Fruit fly (Drosophila melanogaster) whole organism, embryonic: ENCODE data around the gene Set1.

Experiments
- ATbp ChIP-seq: fragments of 200-800 bp; sonication (Bioruptor generic); optimal IDR thresholded peaks from 2 replicates; lab custom pipeline; 2017; ENCODE audit warnings: missing biosample characterization, mild to moderate bottlenecking, missing genetic modification characterization, missing genetic modification reagents
- Asciz ChIP-seq: fragments of 200-800 bp; sonication (Bioruptor generic); optimal IDR thresholded peaks from 2 replicates; lab custom pipeline; 2017; ENCODE audit warnings: missing biosample characterization, mild to moderate bottlenecking, missing genetic modification characterization, missing genetic modification reagents
- CG10274 ChIP-seq: fragments of 200-800 bp; sonication (Bioruptor generic); optimal IDR thresholded peaks from 3 replicates; lab custom pipeline; 2017; ENCODE audit warnings: missing biosample characterization, mild to moderate bottlenecking, missing genetic modification characterization
- CG10565 ChIP-seq: fragments of 200-800 bp; sonication (Bioruptor generic); optimal IDR thresholded peaks from 3 replicates; lab custom pipeline; 2016; ENCODE audit warnings: missing biosample characterization, mild to moderate bottlenecking, missing genetic modification characterization
- CG14667 ChIP-seq: fragments of 200-800 bp; sonication (Bioruptor generic); IDR thresholded peaks from 2 replicates; pipeline ENCODE4 v1.3.6; 2022; ENCODE audit warnings: missing biosample characterization, missing genetic modification characterization
- CG15514 ChIP-seq: fragments of 200-800 bp; sonication (Bioruptor generic); optimal IDR thresholded peaks from 3 replicates; lab custom pipeline; 2017; ENCODE audit warnings: missing biosample characterization, missing genetic modification characterization, mild to moderate bottlenecking, moderate library complexity, missing genetic modification reagents
- CG1603 ChIP-seq: fragments of 200-800 bp; sonication (Bioruptor generic); optimal IDR thresholded peaks from 2 replicates; lab custom pipeline; 2019; ENCODE audit warnings: missing biosample characterization, mild to moderate bottlenecking, missing genetic modification characterization, moderate library complexity
- CG17361 ChIP-seq: fragments of 200-800 bp; sonication (Bioruptor generic); IDR thresholded peaks from 3 replicates; pipeline ENCODE4 v1.3.6; 2022; ENCODE audit warnings: missing biosample characterization, missing genetic modification characterization
- CG18011 ChIP-seq: fragments of 200-800 bp; sonication (Bioruptor generic); optimal IDR thresholded peaks from 2 replicates; lab custom pipeline; 2017; ENCODE audit warnings: missing biosample characterization, missing genetic modification characterization, mild to moderate bottlenecking, moderate library complexity, missing genotype
- CG2116 ChIP-seq: fragments of 200-800 bp; sonication (Bioruptor generic); optimal IDR thresholded peaks from 3 replicates; lab custom pipeline; 2018; ENCODE audit warnings: missing biosample characterization, mild to moderate bottlenecking, missing genetic modification characterization
- CG2712 ChIP-seq: fragments of 200-800 bp; optimal IDR thresholded peaks from 3 replicates; lab custom pipeline; 2019; ENCODE audit warnings: missing biosample characterization, mild to moderate bottlenecking, missing genetic modification characterization, moderate library complexity
- CG31365 ChIP-seq: fragments of 200-800 bp; sonication (Bioruptor generic); optimal IDR thresholded peaks from 2 replicates; lab custom pipeline; 2018; ENCODE audit warnings: missing biosample characterization, mild to moderate bottlenecking, missing genetic modification characterization
- CG3726 ChIP-seq: fragments of 200-800 bp; sonication (Bioruptor generic); IDR thresholded peaks from 3 replicates; pipeline ENCODE4, ENCODE4 v1.3.6; 2022; ENCODE audit warnings: missing biosample characterization, missing genetic modification characterization
- CG3995 ChIP-seq: fragments of 200-800 bp; sonication (Bioruptor generic); optimal IDR thresholded peaks from 3 replicates; lab custom pipeline; 2016; ENCODE audit warnings: missing biosample characterization, missing genetic modification characterization
- CG4730 ChIP-seq: fragments of 200-800 bp; sonication (Bioruptor generic); IDR thresholded peaks from 2 replicates; pipeline ENCODE4 v1.3.6; 2022; ENCODE audit warnings: missing biosample characterization, missing genetic modification characterization
- CG5953 ChIP-seq: fragments of 200-800 bp; sonication (Bioruptor generic); IDR thresholded peaks from 2 replicates; pipeline ENCODE4 v1.3.6; 2022; ENCODE audit warnings: missing biosample characterization, missing genetic modification characterization
- CG7372 ChIP-seq: fragments of 200-800 bp; sonication (Bioruptor generic); IDR thresholded peaks from 2 replicates; pipeline ENCODE4 v1.3.6; 2022; ENCODE audit warnings: missing biosample characterization, missing genetic modification characterization
- CG7839 ChIP-seq: fragments of 200-800 bp; sonication (Bioruptor generic); optimal IDR thresholded peaks from 3 replicates; lab custom pipeline; 2018; ENCODE audit warnings: missing biosample characterization, mild to moderate bottlenecking, missing genetic modification characterization, moderate library complexity
- CG8290 ChIP-seq, 3 experiments: fragments of 200-800 bp; sonication (Bioruptor generic); optimal IDR thresholded peaks; 2 replicates each; lab custom pipeline; 2016 to 2019; ENCODE audit warnings: missing biosample characterization in 3 of 3, missing genetic modification characterization in 3 of 3, mild to moderate bottlenecking in 2 of 3, moderate library complexity in 1 of 3
- CG8944 ChIP-seq: fragments of 200-800 bp; sonication (Bioruptor generic); optimal IDR thresholded peaks from 3 replicates; lab custom pipeline; 2016; ENCODE audit warnings: missing biosample characterization, missing genetic modification characterization
- CG9609 ChIP-seq: fragments of 200-800 bp; sonication (Bioruptor generic); optimal IDR thresholded peaks from 3 replicates; lab custom pipeline; 2016; ENCODE audit warnings: missing biosample characterization, missing genetic modification characterization
- D19B ChIP-seq: fragments of 200-800 bp; sonication (Bioruptor generic); optimal IDR thresholded peaks from 2 replicates; lab custom pipeline; 2017; ENCODE audit warnings: missing biosample characterization, mild to moderate bottlenecking, missing genetic modification characterization
- Dref ChIP-seq: fragments of 200-800 bp; sonication (Bioruptor generic); IDR thresholded peaks from 2 replicates; pipeline ENCODE4 v1.3.6; 2022; ENCODE audit warnings: missing biosample characterization, missing genetic modification characterization
- Fer2 ChIP-seq: fragments of 200-800 bp; sonication (Bioruptor generic); optimal IDR thresholded peaks from 2 replicates; lab custom pipeline; 2018; ENCODE audit warnings: missing biosample characterization, mild to moderate bottlenecking, missing genetic modification characterization, moderate library complexity
- H2.0 ChIP-seq: fragments of 200-800 bp; sonication (Bioruptor generic); IDR thresholded peaks from 2 replicates; pipeline ENCODE4 v1.3.6; 2022; ENCODE audit warnings: missing biosample characterization, missing genetic modification characterization
- Hr3 ChIP-seq: fragments of 200-800 bp; sonication (Bioruptor generic); optimal IDR thresholded peaks from 3 replicates; lab custom pipeline; 2016; ENCODE audit warnings: missing biosample characterization, missing genetic modification characterization
- Hr78 ChIP-seq, 2 experiments: fragments of 200-800 bp in 1 of 2; fragments of >200 bp in 1 of 2; sonication (Bioruptor generic) in 1 of 2; optimal IDR thresholded peaks; 2 replicates each; lab custom pipeline; 2017 to 2019; ENCODE audit warnings: missing biosample characterization in 2 of 2, missing genetic modification characterization in 2 of 2, mild to moderate bottlenecking in 1 of 2, moderate library complexity in 1 of 2
- Kr ChIP-seq: fragments of 200-800 bp; sonication (Bioruptor generic); optimal IDR thresholded peaks from 2 replicates; lab custom pipeline; 2017; ENCODE audit warnings: missing biosample characterization, mild to moderate bottlenecking, missing genetic modification characterization
- Mad ChIP-seq: fragments of 200-800 bp; sonication (Bioruptor generic); optimal IDR thresholded peaks from 2 replicates; lab custom pipeline; 2016; ENCODE audit warnings: missing biosample characterization, missing genetic modification characterization
- Nf-YC ChIP-seq: fragments of 200-800 bp; optimal IDR thresholded peaks from 3 replicates; lab custom pipeline; 2019; ENCODE audit warnings: missing biosample characterization, mild to moderate bottlenecking, missing genetic modification characterization, moderate library complexity
- Six4 ChIP-seq: fragments of 200-800 bp; sonication (Bioruptor generic); optimal IDR thresholded peaks from 2 replicates; lab custom pipeline; 2016; ENCODE audit warnings: missing biosample characterization, missing genetic modification characterization
- Xbp1 ChIP-seq: fragments of 200-800 bp; sonication (Bioruptor generic); optimal IDR thresholded peaks from 3 replicates; lab custom pipeline; 2016; ENCODE audit warnings: missing biosample characterization, mild to moderate bottlenecking, missing genetic modification characterization
- bigmax ChIP-seq: fragments of 200-800 bp; sonication (Bioruptor generic); optimal IDR thresholded peaks from 2 replicates; lab custom pipeline; 2018; ENCODE audit warnings: missing biosample characterization, mild to moderate bottlenecking, missing genetic modification characterization
- crp ChIP-seq, 2 experiments: fragments of 200-800 bp; sonication (Bioruptor generic); optimal IDR thresholded peaks; 2 replicates in 1 of 2; 3 replicates in 1 of 2; lab custom pipeline; 2017; ENCODE audit warnings: missing biosample characterization in 2 of 2, missing genetic modification characterization in 2 of 2, mild to moderate bottlenecking in 1 of 2, moderate library complexity in 1 of 2
- dysf ChIP-seq: fragments of 200-800 bp; sonication (Bioruptor generic); IDR thresholded peaks from 3 replicates; pipeline ENCODE4 v1.3.6; 2022; ENCODE audit warnings: missing biosample characterization, missing genetic modification characterization
- eyg ChIP-seq: fragments of 200-800 bp; sonication (Bioruptor generic); optimal IDR thresholded peaks from 3 replicates; lab custom pipeline; 2016; ENCODE audit warnings: missing biosample characterization, missing genetic modification characterization
- fd102C ChIP-seq: fragments of 200-800 bp; sonication (Bioruptor generic); optimal IDR thresholded peaks from 2 replicates; lab custom pipeline; 2018; ENCODE audit warnings: missing biosample characterization, mild to moderate bottlenecking, missing genetic modification characterization, moderate library complexity
- fd96Cb ChIP-seq: fragments of 200-800 bp; sonication (Bioruptor generic); optimal IDR thresholded peaks from 2 replicates; lab custom pipeline; 2018; ENCODE audit warnings: missing biosample characterization, mild to moderate bottlenecking, missing genetic modification characterization, moderate library complexity
- inv ChIP-seq: fragments of 200-800 bp; sonication (Bioruptor generic); IDR thresholded peaks from 2 replicates; pipeline ENCODE4 v1.3.6; 2022; ENCODE audit warnings: missing biosample characterization, missing genetic modification characterization; ENCODE audit not compliant: partially characterized antibody
- lilli ChIP-seq: fragments of 200-800 bp; sonication (Bioruptor generic); optimal IDR thresholded peaks from 3 replicates; lab custom pipeline; 2016; ENCODE audit warnings: missing biosample characterization, missing genetic modification characterization
- lola ChIP-seq, 3 experiments: fragments of >200 bp in 2 of 3; fragments of 200-800 bp in 1 of 3; sonication (Bioruptor generic) in 1 of 3; optimal IDR thresholded peaks; 2 replicates each; lab custom pipeline; 2017 to 2019; ENCODE audit warnings: missing biosample characterization in 3 of 3, missing genetic modification characterization in 3 of 3, mild to moderate bottlenecking in 1 of 3, moderate library complexity in 1 of 3
- pho ChIP-seq: fragments of 200-800 bp; sonication (Bioruptor generic); optimal IDR thresholded peaks from 2 replicates; lab custom pipeline; 2016; ENCODE audit warnings: missing biosample characterization, missing genetic modification characterization
- prd ChIP-seq, 3 experiments: fragments of >200 bp in 2 of 3; fragments of 200-800 bp in 1 of 3; sonication (Bioruptor generic) in 1 of 3; optimal IDR thresholded peaks in 2 of 3; IDR thresholded peaks in 1 of 3; 2 replicates in 2 of 3; 3 replicates in 1 of 3; pipeline versions ENCODE4 v1.3.6 to Lab custom; 2017 to 2022; ENCODE audit warnings: missing biosample characterization in 1 of 3, missing genetic modification characterization in 1 of 3
- ranshi ChIP-seq: fragments of 200-800 bp; sonication (Bioruptor generic); IDR thresholded peaks from 2 replicates; pipeline ENCODE4 v1.3.6; 2022; ENCODE audit warnings: missing biosample characterization, missing genetic modification characterization
- repo ChIP-seq: fragments of 200-800 bp; sonication (Bioruptor generic); optimal IDR thresholded peaks from 2 replicates; lab custom pipeline; 2016; ENCODE audit warnings: missing biosample characterization, missing genetic modification characterization
- row ChIP-seq: fragments of 200-800 bp; sonication (Bioruptor generic); IDR thresholded peaks from 3 replicates; pipeline ENCODE4 v1.3.6; 2022; ENCODE audit warnings: missing biosample characterization, missing genetic modification characterization
- sc ChIP-seq, 3 experiments: fragments of >200 bp in 2 of 3; fragments of 200-800 bp in 1 of 3; sonication (Bioruptor generic) in 1 of 3; optimal IDR thresholded peaks; 2 replicates in 2 of 3; 3 replicates in 1 of 3; lab custom pipeline; 2017; ENCODE audit warnings: mild to moderate bottlenecking in 1 of 3, missing biosample characterization in 1 of 3, missing genetic modification characterization in 1 of 3, missing genetic modification reagents in 1 of 3
- shn ChIP-seq: fragments of 200-800 bp; sonication (Bioruptor generic); optimal IDR thresholded peaks from 3 replicates; lab custom pipeline; 2016; ENCODE audit warnings: missing biosample characterization, missing genetic modification characterization

The Set1 gene

dm6 chr3L:25120499-25121101 is 13.2 kb downstream of the Set1 start, which contains the start of gene UQCR-11 (continued):
- peak; percentile 19 for TF ChIP-seq CG3995 (GFP tag; lab: Kevin White, UChicago)
- TF ChIP-seq D19B (GFP tag; lab: Kevin White, UChicago), result no peak
- no peak for TF ChIP-seq crp (GFP tag; optimal IDR thresholded peaks at IDR 0.05; lab: Kevin White, UChicago)
- TF ChIP-seq dysf (GFP tag; lab: Robert Waterston, UW), result no peak
- 0 out of 2 replicates have a peak, but pooled peaks have one; percentile 8 for TF ChIP-seq CG7372 (GFP tag; lab: Robert Waterston, UW)
- no peak for TF ChIP-seq prd (optimal IDR thresholded peaks at IDR 0.05; lab: Kevin White, UChicago)
- TF ChIP-seq prd (GFP tag; IDR thresholded peaks at IDR 0.05; lab: Robert Waterston, UW), result peak; percentile 35; the same call in 1 of the 3 replicates
- no peak for TF ChIP-seq CG9609
- TF ChIP-seq ranshi (GFP tag; lab: Robert Waterston, UW), result peak; percentile 9; the same call in 1 of the 2 replicates
- TF ChIP-seq CG10274 (GFP tag; lab: Kevin White, UChicago), result no peak
- no peak for TF ChIP-seq CG31365 (tag; lab: Kevin White, UChicago)
- TF ChIP-seq shn (GFP tag; lab: Kevin White, UChicago), result no peak
- TF ChIP-seq ATbp (GFP tag; lab: Kevin White, UChicago), result no peak
- TF ChIP-seq CG7839 (tag; lab: Kevin White, UChicago), result no peak
- peak; percentile 3 for TF ChIP-seq bigmax (GFP tag; lab: Kevin White, UChicago)
- peak; percentile 33 for TF ChIP-seq CG15514 (GFP tag; lab: Kevin White, UChicago)
- no peak for TF ChIP-seq Hr3 (GFP tag; lab: Kevin White, UChicago)
- no peak for TF ChIP-seq inv (GFP tag; lab: Robert Waterston, UW)
- TF ChIP-seq CG8290 (GFP tag; optimal IDR thresholded peaks at IDR 0.05; lab: Kevin White, UChicago), result peak; percentile 62
- peak in 1 of 2 experiments; percentile 51 for TF ChIP-seq CG8290 (tag; optimal IDR thresholded peaks at IDR 0.05; lab: Kevin White, UChicago)
- TF ChIP-seq CG2116, result peak; percentile 6
- no peak for TF ChIP-seq lilli
- TF ChIP-seq CG10565 (GFP tag; lab: Kevin White, UChicago), result no peak
- TF ChIP-seq CG1603, result peak; percentile 99
- TF ChIP-seq CG18011 (GFP tag; lab: Kevin White, UChicago), result no peak
- TF ChIP-seq CG8944, result no peak
- TF ChIP-seq Mad (GFP tag; lab: Kevin White, UChicago), result no peak
- no peak for TF ChIP-seq fd96Cb (tag; lab: Kevin White, UChicago)
- no peak for TF ChIP-seq Xbp1 (GFP tag; lab: Kevin White, UChicago)
- peak in 1 of 3 experiments; percentile 56 for TF ChIP-seq lola (GFP tag; optimal IDR thresholded peaks at IDR 0.05; lab: Kevin White, UChicago)
- TF ChIP-seq CG5953 (GFP tag; lab: Robert Waterston, UW), result no peak
- no peak for TF ChIP-seq Nf-YC (tag; lab: Kevin White, UChicago)
- no peak for TF ChIP-seq H2.0 (GFP tag; lab: Robert Waterston, UW)
- TF ChIP-seq CG2712 (tag; lab: Kevin White, UChicago), result no peak
- no peak for TF ChIP-seq CG4730
- TF ChIP-seq sc (optimal IDR thresholded peaks at IDR 0.05; lab: Kevin White, UChicago), result no peak
- TF ChIP-seq sc (GFP tag; optimal IDR thresholded peaks at IDR 0.05; lab: Kevin White, UChicago), result no peak
- no peak for TF ChIP-seq Fer2 (tag; lab: Kevin White, UChicago)
- TF ChIP-seq CG14667, result no peak
- peak in 1 of 2 experiments; percentile 11 for TF ChIP-seq Hr78 (GFP tag; optimal IDR thresholded peaks at IDR 0.05; lab: Kevin White, UChicago)
- TF ChIP-seq Asciz, result no peak
- TF ChIP-seq CG3726 (GFP tag; lab: Robert Waterston, UW), result no peak
- no peak for TF ChIP-seq Kr (GFP tag; lab: Kevin White, UChicago)
- TF ChIP-seq Dref (GFP tag; lab: Robert Waterston, UW), result peak; percentile 61
- TF ChIP-seq Six4 (GFP tag; lab: Kevin White, UChicago), result no peak
- TF ChIP-seq fd102C (GFP tag; lab: Kevin White, UChicago), result no peak
- peak; percentile 90 for TF ChIP-seq row
- no peak for TF ChIP-seq repo (GFP tag; lab: Kevin White, UChicago)
- no peak for TF ChIP-seq eyg (GFP tag; lab: Kevin White, UChicago)
- TF ChIP-seq pho (GFP tag; lab: Kevin White, UChicago), result no peak
- no peak; the same call in 1 of the 3 replicates for TF ChIP-seq CG17361 (GFP tag; lab: Robert Waterston, UW)
